Worm (Caenorhabditis elegans) whole organism, midembryonic: ENCODE results near the gene ttr-21.

Experiments used
- T22C8.4 ChIP-seq: fragments of 200-800 bp; sonication (Bioruptor generic); IDR thresholded peaks from 2 replicates; pipeline ENCODE4 v1.3.6; 2022; ENCODE audit warnings: missing genetic modification characterization, missing compliant biosample characterization
- cog-1 ChIP-seq: sonication (generic microtip); optimal IDR thresholded peaks from 2 replicates; lab custom pipeline; 2016; ENCODE audit warnings: missing genetic modification characterization, missing compliant biosample characterization
- flt-1 ChIP-seq: fragments of 200-800 bp; sonication (Bioruptor generic); IDR thresholded peaks from 2 replicates; pipeline ENCODE4 v1.3.6; 2022; ENCODE audit warnings: missing genetic modification characterization, missing compliant biosample characterization
- klf-2 ChIP-seq: fragments of 200-800 bp; sonication (Bioruptor generic); conservative IDR thresholded peaks from 2 replicates; pipeline ENCODE4 v1.3.6; 2022; ENCODE audit warnings: missing genetic modification reagents, missing genetic modification characterization, missing compliant biosample characterization
- med-1 ChIP-seq: sonication (generic microtip); optimal IDR thresholded peaks from 2 replicates; lab custom pipeline; 2017; ENCODE audit warnings: missing genetic modification characterization, mild to moderate bottlenecking, missing compliant biosample characterization, antibody characterized with exemption, missing genetic modification reagents; ENCODE audit not compliant: insufficient read depth
- tab-1 ChIP-seq: fragments of 200-800 bp; sonication (Bioruptor generic); IDR thresholded peaks from 2 replicates; pipeline ENCODE4 v1.3.6; 2022; ENCODE audit warnings: missing genetic modification characterization, missing compliant biosample characterization
- ztf-29 ChIP-seq: fragments of 200-800 bp; sonication (Bioruptor generic); IDR thresholded peaks from 2 replicates; pipeline ENCODE4 v1.3.6; 2022; ENCODE audit warnings: missing genetic modification reagents, missing genetic modification characterization, missing compliant biosample characterization

DNA sequence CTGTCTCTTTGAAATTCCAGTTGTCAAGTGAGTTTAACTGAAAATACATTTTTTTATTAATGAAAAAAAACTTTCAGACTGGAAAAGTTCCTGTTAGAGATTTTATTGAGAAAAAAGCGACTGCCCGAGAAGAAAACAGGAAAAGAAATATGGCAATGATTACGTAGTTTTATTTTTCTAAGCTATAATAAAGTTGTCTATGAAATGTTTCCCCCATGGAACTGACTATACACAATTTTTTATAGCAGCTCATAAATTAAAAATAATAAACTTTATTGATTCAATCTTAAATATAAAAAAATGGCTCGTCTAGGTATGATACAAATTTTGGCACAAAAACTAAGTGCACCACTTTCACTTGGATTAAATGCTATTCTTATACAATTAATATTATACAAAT lies 48.3 kb upstream of the ttr-21 start, which contains the start of gene C06B3.1:
- TF ChIP-seq cog-1 (tag; lab: Kevin White, UChicago) (no peak), med-1 (no peak), flt-1 (GFP tag; lab: Robert Waterston, UW) (no peak), tab-1 (GFP tag; lab: Robert Waterston, UW) (no peak), ztf-29 (GFP tag; lab: Robert Waterston, UW) (no peak), T22C8.4 (GFP tag; lab: Robert Waterston, UW) (no peak), klf-2 (GFP tag; lab: Robert Waterston, UW) (no peak)
